Worm (Caenorhabditis elegans): ENCODE measurements around the gene ZK131.11.

ZK131.11 gene

DNA sequence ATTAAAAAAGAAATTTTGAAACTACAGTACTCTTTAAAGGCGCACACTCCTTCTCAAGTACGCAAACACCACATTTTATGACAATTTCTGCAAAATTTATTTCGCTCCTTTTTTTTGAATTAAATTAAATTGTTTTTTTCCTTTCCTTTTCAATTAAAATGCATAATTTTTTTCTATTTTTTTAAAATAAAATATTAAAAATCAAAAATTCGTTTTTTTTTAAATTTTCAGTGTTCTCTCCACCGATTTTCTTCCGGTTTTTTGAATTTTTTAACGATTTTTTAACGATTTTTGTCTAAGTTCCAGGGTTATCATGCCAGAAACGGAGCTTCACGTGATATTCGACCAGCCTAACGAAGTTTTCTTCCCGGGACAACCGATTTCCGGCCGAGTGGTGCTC is 33.9 kb upstream of the ZK131.11 start, which contains the start of gene arrd-13:
arrd-13 (plus strand) TSS at position 301 of the 400 bp plus-strand sequence.
- TF ChIP-seq pha-4 (tag; optimal IDR thresholded peaks at IDR 0.05) (no peak), ztf-16 (tag; optimal IDR thresholded peaks at IDR 0.05) (no peak), tbx-7 (tag; optimal IDR thresholded peaks at IDR 0.05) (no peak), pros-1 (tag; optimal IDR thresholded peaks at IDR 0.05) (no peak), ceh-19 (GFP tag; optimal IDR thresholded peaks at IDR 0.05) (no peak), zip-5 (tag; optimal IDR thresholded peaks at IDR 0.05) (no peak), eyg-1 (tag; optimal IDR thresholded peaks at IDR 0.05) (no peak), unc-55 (GFP tag; optimal IDR thresholded peaks at IDR 0.05) (no peak), fkh-6 (tag; optimal IDR thresholded peaks at IDR 0.05) (no peak), fax-1 (tag; optimal IDR thresholded peaks at IDR 0.05) (no peak), F13H6.1 (tag; optimal IDR thresholded peaks at IDR 0.05) (no peak), sdc-2 (tag; optimal IDR thresholded peaks at IDR 0.05) (no peak), ceh-48 (tag; optimal IDR thresholded peaks at IDR 0.05) (no peak), ahr-1 (tag; optimal IDR thresholded peaks at IDR 0.05) (no peak)

- TF ChIP-seq K02D7.2 (tag; optimal IDR thresholded peaks at IDR 0.05) (no peak), nhr-232 (tag; optimal IDR thresholded peaks at IDR 0.05) (no peak), gmeb-2 (tag; optimal IDR thresholded peaks at IDR 0.05) (no peak), hlh-13 (GFP tag; optimal IDR thresholded peaks at IDR 0.05) (no peak), ceh-22 (tag; optimal IDR thresholded peaks at IDR 0.05) (no peak), hlh-6 (tag; optimal IDR thresholded peaks at IDR 0.05) (no peak), Y22D7AL.16 (tag; optimal IDR thresholded peaks at IDR 0.05) (no peak), ceh-14 (tag; optimal IDR thresholded peaks at IDR 0.05) (no peak), npax-4 (tag; optimal IDR thresholded peaks at IDR 0.05) (no peak), pax-1 (tag; optimal IDR thresholded peaks at IDR 0.05) (no peak), pha-4 (tag; optimal IDR thresholded peaks at IDR 0.05) (no peak), madf-2 (tag; optimal IDR thresholded peaks at IDR 0.05) (no peak), fax-1 (tag; optimal IDR thresholded peaks at IDR 0.05) (no peak), eyg-1 (tag; optimal IDR thresholded peaks at IDR 0.05) (no peak), ets-4 (tag; optimal IDR thresholded peaks at IDR 0.05) (no peak)
These were observed 29.0 kb upstream of the ZK131.11 start, which contains the start of gene arrd-11 for ce11 chrII:13763009-13763468. TSS of gene arrd-11 (plus strand) at chrII:13763418.

ce11 chrII:13765952-13766351 is 26.1 kb upstream of the ZK131.11 start, which contains the start of gene arrd-12:
TSS of gene arrd-12 (plus strand) at chrII:13766252.
- TF ChIP-seq unc-55 (GFP tag; optimal IDR thresholded peaks at IDR 0.05) = no peak
- TF ChIP-seq nfya-1 (tag; optimal IDR thresholded peaks at IDR 0.05) = no peak
- TF ChIP-seq unc-86 (tag; optimal IDR thresholded peaks at IDR 0.05) = no peak

DNA sequence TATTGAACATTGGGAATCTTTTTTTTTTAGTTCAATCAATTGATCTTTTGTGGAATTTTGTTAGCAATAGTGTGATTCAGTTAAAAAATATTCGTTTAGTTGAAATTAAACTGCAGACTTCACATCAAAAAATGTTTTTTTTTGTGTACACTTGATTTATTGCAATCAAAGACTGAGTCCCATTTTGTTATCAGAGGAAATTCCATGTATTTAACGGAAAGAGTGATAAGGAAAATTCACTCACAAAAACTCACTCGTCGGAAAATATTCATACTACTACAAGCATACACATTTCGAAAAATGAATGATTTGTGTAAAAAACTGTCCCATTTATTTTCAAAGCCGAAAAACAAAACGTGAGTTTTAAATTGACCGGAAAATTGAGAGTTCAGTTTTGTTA is 20.7 kb upstream of the ZK131.11 start, which contains the start of gene C01B9.1:
C01B9.1 (plus strand) TSS at position 241 of the 400 bp plus-strand sequence.
- no peak for TF ChIP-seq ceh-18 (tag; optimal IDR thresholded peaks at IDR 0.05)
- peak; percentile 44 for TF ChIP-seq elt-2 (tag; optimal IDR thresholded peaks at IDR 0.05)

DNA sequence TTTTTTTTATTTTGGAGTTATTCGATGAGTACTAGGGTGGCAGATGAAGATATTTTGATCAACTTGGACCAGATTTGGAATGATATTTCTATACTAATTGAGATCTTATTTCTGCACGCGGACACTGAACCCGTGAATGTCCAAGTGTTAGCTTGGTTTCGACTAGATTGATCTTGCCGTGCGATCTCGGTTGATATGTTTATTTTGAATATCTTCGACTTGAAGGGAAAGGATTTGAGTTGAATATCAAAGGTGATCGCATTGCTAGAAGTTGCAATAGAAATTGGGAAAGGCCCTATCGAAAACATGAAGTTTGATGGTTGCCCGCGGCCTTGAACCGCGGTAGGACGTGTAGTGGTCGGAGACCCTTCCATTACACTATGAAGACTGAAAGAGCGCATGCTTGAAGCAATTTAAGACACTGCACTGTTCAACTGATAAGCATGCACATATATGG is 11.2 kb upstream of the ZK131.11 start:
- peak; percentile 87 for TF ChIP-seq dve-1 (tag; optimal IDR thresholded peaks at IDR 0.05)
- no peak for TF ChIP-seq ref-2 (tag; optimal IDR thresholded peaks at IDR 0.05)

DNA sequence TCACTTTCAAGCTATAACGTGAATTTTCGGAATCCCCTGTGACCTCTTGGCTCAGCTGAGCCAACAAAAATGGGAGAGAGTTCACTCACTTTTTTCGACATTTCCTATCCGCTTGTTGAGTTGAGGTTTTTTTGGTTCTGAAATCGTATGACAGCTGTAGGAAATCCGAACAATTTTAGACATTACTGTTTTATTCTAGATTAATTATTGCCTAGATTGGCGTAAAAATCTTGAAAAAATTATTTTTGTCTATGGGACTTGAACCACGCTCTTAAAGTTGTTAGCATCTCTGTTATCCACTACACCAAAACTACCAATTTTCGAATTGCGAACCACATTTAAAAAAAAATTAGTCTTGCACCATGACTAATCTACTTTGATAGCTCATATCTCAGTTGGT is 8.1 kb upstream of the ZK131.11 start, which contains the start of gene C01B9.4:
C01B9.4 (minus strand) TSS at position 101 of the 400 bp plus-strand sequence.
- no peak for TF ChIP-seq tbx-7 (tag; optimal IDR thresholded peaks at IDR 0.05)
- TF ChIP-seq rnt-1 (tag; optimal IDR thresholded peaks at IDR 0.05) = no peak
- no peak for TF ChIP-seq ceh-9 (tag; optimal IDR thresholded peaks at IDR 0.05)
- TF ChIP-seq nhr-11 (tag; optimal IDR thresholded peaks at IDR 0.05) = no peak
- TF ChIP-seq pha-2 (tag; optimal IDR thresholded peaks at IDR 0.05) = no peak
- no peak for TF ChIP-seq nhr-232 (tag; optimal IDR thresholded peaks at IDR 0.05)
- TF ChIP-seq pros-1 (tag; optimal IDR thresholded peaks at IDR 0.05) = no peak
- no peak for TF ChIP-seq fax-1 (tag; optimal IDR thresholded peaks at IDR 0.05)
- TF ChIP-seq ceh-48 (tag; optimal IDR thresholded peaks at IDR 0.05) = no peak
- no peak for TF ChIP-seq ceh-34 (tag; optimal IDR thresholded peaks at IDR 0.05)
- TF ChIP-seq ceh-24 (tag; optimal IDR thresholded peaks at IDR 0.05) = no peak
- no peak for TF ChIP-seq ceh-30 (tag; optimal IDR thresholded peaks at IDR 0.05)

Data from whole organism, late embryonic.